Fruit fly (Drosophila melanogaster) whole organism, wandering third instar larva: ENCODE measurements around the gene CG7264.
A peak's percentile ranks its signal among the peaks of the same experiment; 100 is the strongest.

Experiments
- CG32264 ChIP-seq: fragments of 200-800 bp; sonication (Bioruptor generic); optimal IDR thresholded peaks from 2 replicates; lab custom pipeline; 2016; ENCODE audit warnings: missing biosample characterization, missing genetic modification characterization
- CG9705 ChIP-seq: fragments of 200-800 bp; sonication (Bioruptor generic); optimal IDR thresholded peaks from 2 replicates; lab custom pipeline; 2018; ENCODE audit warnings: missing biosample characterization, mild to moderate bottlenecking, missing genetic modification characterization
- CrebA ChIP-seq: fragments of 200-800 bp; sonication (Bioruptor generic); optimal IDR thresholded peaks from 2 replicates; lab custom pipeline; 2016; ENCODE audit warnings: missing biosample characterization, mild to moderate bottlenecking, missing genetic modification characterization, borderline replicate concordance
- Dif ChIP-seq: fragments of 200-275, 200-300 bp; sonication (Bioruptor generic); optimal IDR thresholded peaks from 2 replicates; lab custom pipeline; 2018; ENCODE audit warnings: missing biosample characterization, missing genetic modification characterization; ENCODE audit not compliant: partially characterized antibody
- GATAd ChIP-seq: sonication (Bioruptor generic); optimal IDR thresholded peaks from 2 replicates; lab custom pipeline; 2016; ENCODE audit warnings: missing biosample characterization, missing genetic modification characterization
- HLH106 ChIP-seq: fragments of 200-800 bp; optimal IDR thresholded peaks from 3 replicates; lab custom pipeline; 2019; ENCODE audit warnings: missing biosample characterization, mild to moderate bottlenecking, missing genetic modification characterization, moderate library complexity
- Hr78 ChIP-seq: fragments of >200 bp; optimal IDR thresholded peaks from 2 replicates; lab custom pipeline; 2017; ENCODE audit warnings: missing biosample characterization, missing genetic modification characterization
- Hr83 ChIP-seq: fragments of 200-300 bp; sonication (Bioruptor generic); optimal IDR thresholded peaks from 2 replicates; lab custom pipeline; 2016; ENCODE audit warnings: missing biosample characterization, mild to moderate bottlenecking, missing genetic modification characterization, moderate library complexity; ENCODE audit not compliant: poor library complexity, severe bottlenecking
- Mio ChIP-seq: sonication (Bioruptor generic); optimal IDR thresholded peaks from 2 replicates; lab custom pipeline; 2016; ENCODE audit warnings: missing biosample characterization, missing genetic modification characterization
- Myc ChIP-seq: fragments of >200 bp; optimal IDR thresholded peaks from 2 replicates; lab custom pipeline; 2017
- N ChIP-seq: fragments of >200 bp; optimal IDR thresholded peaks from 2 replicates; lab custom pipeline; 2018; ENCODE audit warnings: missing biosample characterization, missing external identifiers, missing genetic modification characterization
- OdsH ChIP-seq: fragments of 200-800 bp; sonication (Bioruptor generic); optimal IDR thresholded peaks from 2 replicates; lab custom pipeline; 2016; ENCODE audit warnings: missing biosample characterization, mild to moderate bottlenecking, missing genetic modification characterization
- Rel ChIP-seq, 2 experiments: fragments of 200-800 bp; sonication (Bioruptor generic) in 1 of 2; optimal IDR thresholded peaks; 2 replicates in 1 of 2; 3 replicates in 1 of 2; lab custom pipeline; 2016 to 2019; ENCODE audit warnings: mild to moderate bottlenecking in 2 of 2, missing biosample characterization in 2 of 2, missing genetic modification characterization in 2 of 2, moderate library complexity in 1 of 2
- Sp1 ChIP-seq: fragments of 200-800 bp; sonication (Bioruptor generic); optimal IDR thresholded peaks from 3 replicates; lab custom pipeline; 2019; ENCODE audit warnings: missing biosample characterization, mild to moderate bottlenecking, missing genetic modification characterization, moderate library complexity
- Vsx2 ChIP-seq: fragments of 200-300, 225-300 bp; sonication (Bioruptor generic); optimal IDR thresholded peaks from 2 replicates; lab custom pipeline; 2018; ENCODE audit warnings: missing biosample characterization, missing genetic modification characterization; ENCODE audit not compliant: partially characterized antibody
- br ChIP-seq: fragments of 200-800 bp; sonication (Bioruptor generic); optimal IDR thresholded peaks from 2 replicates; lab custom pipeline; 2016; ENCODE audit warnings: missing biosample characterization, missing genetic modification characterization
- brk ChIP-seq: fragments of 200-800 bp; sonication (Bioruptor generic); optimal IDR thresholded peaks from 2 replicates; lab custom pipeline; 2016; ENCODE audit warnings: missing biosample characterization, mild to moderate bottlenecking, missing genetic modification characterization
- dl ChIP-seq, 2 experiments: fragments of 175-275, 200-275 bp in 1 of 2; fragments of 200-275 bp in 1 of 2; sonication (Bioruptor generic); optimal IDR thresholded peaks; lab custom pipeline; 2018; ENCODE audit warnings: mild to moderate bottlenecking in 2 of 2, missing biosample characterization in 2 of 2, missing genetic modification characterization in 2 of 2, moderate library complexity in 2 of 2; ENCODE audit not compliant: partially characterized antibody in 2 of 2, insufficient read depth in 1 of 2
- dmrt93B ChIP-seq: fragments of 200-800 bp; sonication (Bioruptor generic); optimal IDR thresholded peaks from 2 replicates; lab custom pipeline; 2018; ENCODE audit warnings: missing biosample characterization, mild to moderate bottlenecking, missing genetic modification characterization
- dsf ChIP-seq: sonication (Bioruptor generic); optimal IDR thresholded peaks from 2 replicates; lab custom pipeline; 2016; ENCODE audit warnings: missing biosample characterization, missing genetic modification characterization, borderline replicate concordance
- ey ChIP-seq: fragments of 200-800 bp; sonication (Bioruptor generic); optimal IDR thresholded peaks from 2 replicates; lab custom pipeline; 2016; ENCODE audit warnings: missing biosample characterization, missing genetic modification characterization
- foxo ChIP-seq, 2 experiments: fragments of 200-800 bp; sonication (Bioruptor generic); optimal IDR thresholded peaks; 2 replicates in 1 of 2; 3 replicates in 1 of 2; lab custom pipeline; 2016 to 2017; ENCODE audit warnings: missing biosample characterization in 2 of 2, missing genetic modification characterization in 2 of 2
- fru ChIP-seq: fragments of 200-800 bp; sonication (Bioruptor generic); optimal IDR thresholded peaks from 3 replicates; lab custom pipeline; 2016; ENCODE audit warnings: missing biosample characterization, mild to moderate bottlenecking, missing genetic modification characterization
- h ChIP-seq: fragments of 200-800 bp; sonication (Bioruptor generic); optimal IDR thresholded peaks from 3 replicates; lab custom pipeline; 2016; ENCODE audit warnings: missing biosample characterization, mild to moderate bottlenecking, missing genetic modification characterization
- pan ChIP-seq: fragments of >200 bp; optimal IDR thresholded peaks from 2 replicates; lab custom pipeline; 2017
- psq ChIP-seq: fragments of 200-800 bp; sonication (Bioruptor generic); optimal IDR thresholded peaks from 3 replicates; lab custom pipeline; 2017; ENCODE audit warnings: missing biosample characterization, mild to moderate bottlenecking, missing genetic modification characterization, moderate library complexity
- rgr ChIP-seq: fragments of 200-800 bp; sonication (Bioruptor generic); optimal IDR thresholded peaks from 3 replicates; lab custom pipeline; 2016; ENCODE audit warnings: missing biosample characterization, mild to moderate bottlenecking, missing genetic modification characterization
- sage ChIP-seq: fragments of 200-800 bp; sonication (Bioruptor generic); optimal IDR thresholded peaks from 2 replicates; lab custom pipeline; 2016; ENCODE audit warnings: missing biosample characterization, mild to moderate bottlenecking, missing genetic modification characterization
- sv ChIP-seq: fragments of 200-800 bp; sonication (Bioruptor generic); optimal IDR thresholded peaks from 3 replicates; lab custom pipeline; 2016; ENCODE audit warnings: missing biosample characterization, missing genetic modification characterization
- tai ChIP-seq: sonication (Bioruptor generic); optimal IDR thresholded peaks from 2 replicates; lab custom pipeline; 2016; ENCODE audit warnings: missing biosample characterization, missing genetic modification characterization
- usp ChIP-seq: fragments of >200 bp; optimal IDR thresholded peaks from 2 replicates; lab custom pipeline; 2017; ENCODE audit warnings: missing biosample characterization, missing genetic modification characterization

The CG7264 gene

DNA sequence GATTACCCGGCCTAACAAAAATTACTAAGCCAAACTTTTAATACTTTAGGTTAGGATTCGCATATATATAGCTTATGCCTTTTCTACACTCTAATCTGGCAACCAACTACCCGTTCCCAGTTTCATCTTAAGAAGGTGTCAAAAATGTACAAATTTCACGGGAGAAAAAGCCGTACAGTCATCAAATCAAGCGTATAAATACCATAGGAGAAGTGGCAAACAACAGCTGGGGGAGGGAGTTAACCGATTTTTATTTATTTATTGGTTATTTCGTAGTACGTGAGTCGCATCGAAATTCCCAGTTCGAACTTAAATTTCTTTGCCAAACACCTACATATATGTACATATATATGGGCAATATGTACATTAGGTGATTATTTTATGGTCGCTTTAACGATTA, at the start of gene CG7264:
Gene CG7264 (plus strand): TSS at position 301 of the 400 bp plus-strand sequence.
- no peak for TF ChIP-seq usp

DNA sequence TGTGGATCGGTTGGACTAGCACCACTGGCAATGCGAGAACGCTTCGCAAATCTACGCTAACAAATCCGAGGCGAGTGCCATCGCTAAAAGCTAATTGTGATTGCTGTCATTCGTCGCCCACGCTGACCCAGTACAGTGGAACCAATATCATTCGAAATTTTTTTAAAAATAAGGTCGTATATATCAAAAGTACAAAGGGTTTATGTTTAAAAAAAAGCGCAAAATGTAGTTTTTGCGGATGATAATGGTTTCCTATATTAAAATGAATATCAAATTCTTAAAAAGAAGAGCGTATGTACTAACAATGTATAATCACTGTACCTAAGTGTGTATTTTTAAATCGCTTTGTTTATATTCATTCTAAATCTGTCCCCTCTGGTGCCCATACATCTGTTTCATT, 43.5 kb upstream of the CG7264 start:
- no peak for TF ChIP-seq Rel (GFP tag; optimal IDR thresholded peaks at IDR 0.05; lab: Kevin White, UChicago)
- no peak for TF ChIP-seq Rel (tag; optimal IDR thresholded peaks at IDR 0.05; lab: Kevin White, UChicago)
- TF ChIP-seq CrebA, result no peak
- peak; percentile 48 for TF ChIP-seq ey (GFP tag; lab: Kevin White, UChicago)
- TF ChIP-seq br (GFP tag; lab: Kevin White, UChicago), result no peak
- no peak for TF ChIP-seq pan (lab: Kevin White, UChicago)
- no peak for TF ChIP-seq HLH106 (tag; lab: Kevin White, UChicago)
- TF ChIP-seq psq, result no peak
- TF ChIP-seq CG32264 (GFP tag; lab: Kevin White, UChicago), result no peak
- no peak for TF ChIP-seq h (GFP tag; lab: Kevin White, UChicago)
- no peak for TF ChIP-seq tai
- peak; percentile 41 for TF ChIP-seq fru (GFP tag; lab: Kevin White, UChicago)
- TF ChIP-seq sv, result no peak
- no peak for TF ChIP-seq dsf (GFP tag; lab: Kevin White, UChicago)
- peak; percentile 27 for TF ChIP-seq OdsH (GFP tag; lab: Kevin White, UChicago)
- TF ChIP-seq GATAd (GFP tag; lab: Kevin White, UChicago), result no peak
- peak; percentile 56 for TF ChIP-seq rgr (GFP tag; lab: Kevin White, UChicago)

DNA sequence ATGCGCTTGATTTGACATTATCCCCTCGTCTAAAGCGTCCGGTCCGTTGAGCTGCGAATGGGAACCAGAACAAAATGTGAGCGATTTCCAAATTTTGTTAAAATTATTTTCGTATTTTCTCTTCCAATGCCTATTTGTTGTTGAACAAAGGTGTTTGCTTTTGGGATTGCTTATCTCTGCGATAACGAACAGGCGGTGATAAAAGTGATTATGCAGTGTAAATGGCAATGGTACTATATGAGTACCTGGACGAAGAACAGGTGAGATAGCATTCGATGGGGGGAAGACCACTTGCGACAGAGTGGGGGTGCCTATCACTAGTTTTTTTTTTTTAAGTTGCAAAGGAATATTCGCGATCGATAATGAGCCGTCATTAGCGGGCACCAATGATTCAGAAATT, 40.6 kb upstream of the CG7264 start:
- TF ChIP-seq rgr (GFP tag; lab: Kevin White, UChicago) (peak; percentile 54), Rel (GFP tag; optimal IDR thresholded peaks at IDR 0.05; lab: Kevin White, UChicago) (peak; percentile 10), Rel (tag; optimal IDR thresholded peaks at IDR 0.05; lab: Kevin White, UChicago) (peak; percentile 85), Hr83 (peak; percentile 62), Dif (no peak), h (GFP tag; lab: Kevin White, UChicago) (peak; percentile 40), Vsx2 (GFP tag; lab: Kevin White, UChicago) (no peak), CG9705 (GFP tag; lab: Kevin White, UChicago) (no peak), dl (GFP tag; optimal IDR thresholded peaks at IDR 0.05; lab: Kevin White, UChicago; ENCODE audit: insufficient read depth in 1 of 2, partially characterized antibody in 2 of 2) (no peak), N (GFP tag; lab: Kevin White, UChicago) (no peak), dsf (GFP tag; lab: Kevin White, UChicago) (no peak), brk (GFP tag; lab: Kevin White, UChicago) (no peak), OdsH (GFP tag; lab: Kevin White, UChicago) (peak; percentile 25), foxo (GFP tag; optimal IDR thresholded peaks at IDR 0.05; lab: Kevin White, UChicago) (peak in 1 of 2 experiments; percentile 8), psq (peak; percentile 48), br (GFP tag; lab: Kevin White, UChicago) (peak; percentile 44), fru (GFP tag; lab: Kevin White, UChicago) (no peak)

DNA sequence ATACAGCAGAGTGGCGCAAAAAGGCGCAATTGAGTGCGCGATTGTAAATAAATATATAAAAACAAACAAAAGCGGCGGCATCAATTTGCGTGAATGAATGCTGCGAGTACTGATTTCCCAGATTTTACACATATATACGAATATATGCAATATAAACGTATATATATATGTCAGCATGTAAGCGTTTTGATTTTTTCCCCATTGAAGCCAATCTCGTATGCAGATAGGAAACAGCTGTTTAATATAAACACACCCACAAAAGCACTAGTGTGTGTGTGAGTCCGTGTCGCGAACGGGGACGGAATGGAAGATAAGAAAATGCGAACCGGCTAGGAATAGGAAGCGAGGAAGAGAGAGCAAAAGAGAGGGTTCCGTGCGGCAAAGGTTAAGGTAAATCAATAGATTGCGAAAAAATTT, 39.9 kb upstream of the CG7264 start:
- TF ChIP-seq ey (GFP tag; lab: Kevin White, UChicago) (no peak), foxo (GFP tag; optimal IDR thresholded peaks at IDR 0.05; lab: Kevin White, UChicago) (peak in 1 of 2 experiments; percentile 12), CG32264 (GFP tag; lab: Kevin White, UChicago) (no peak), sage (GFP tag; lab: Kevin White, UChicago) (peak; percentile 42), dsf (GFP tag; lab: Kevin White, UChicago) (no peak), Rel (GFP tag; optimal IDR thresholded peaks at IDR 0.05; lab: Kevin White, UChicago) (peak; percentile 10), Rel (tag; optimal IDR thresholded peaks at IDR 0.05; lab: Kevin White, UChicago) (peak; percentile 35), br (GFP tag; lab: Kevin White, UChicago) (no peak), rgr (GFP tag; lab: Kevin White, UChicago) (no peak), GATAd (GFP tag; lab: Kevin White, UChicago) (no peak), psq (peak; percentile 87), dmrt93B (no peak), CrebA (no peak), Mio (GFP tag; lab: Kevin White, UChicago) (no peak), h (GFP tag; lab: Kevin White, UChicago) (no peak), Hr78 (GFP tag; lab: Kevin White, UChicago) (no peak), Dif (no peak), Myc (no peak), Sp1 (GFP tag; lab: Kevin White, UChicago) (no peak)
